Worm (Caenorhabditis elegans) whole organism, late embryonic: ENCODE measurements around the gene Y116A8A.2.

Source experiments
- C08G9.2 ChIP-seq: sonication (generic microtip); optimal IDR thresholded peaks from 2 replicates; lab custom pipeline; 2016; ENCODE audit warnings: mild to moderate bottlenecking, missing genetic modification characterization, moderate library complexity, missing compliant biosample characterization
- C38D4.7 ChIP-seq: fragments of 200-800 bp; sonication (Bioruptor generic); optimal IDR thresholded peaks from 2 replicates; lab custom pipeline; 2018; ENCODE audit warnings: mild to moderate bottlenecking, missing genetic modification characterization, moderate library complexity, missing compliant biosample characterization
- K02D7.2 ChIP-seq: sonication (generic microtip); optimal IDR thresholded peaks from 2 replicates; lab custom pipeline; 2017; ENCODE audit warnings: mild to moderate bottlenecking, missing genetic modification characterization, missing compliant biosample characterization
- K09A11.1 ChIP-seq: sonication (generic microtip); optimal IDR thresholded peaks from 2 replicates; lab custom pipeline; 2017; ENCODE audit warnings: antibody characterized with exemption, mild to moderate bottlenecking, missing genetic modification characterization, missing compliant biosample characterization; ENCODE audit not compliant: insufficient read depth
- T23F11.4 ChIP-seq: fragments of 200-800 bp; sonication (Bioruptor generic); optimal IDR thresholded peaks from 2 replicates; lab custom pipeline; 2018; ENCODE audit warnings: mild to moderate bottlenecking, missing genetic modification characterization, missing compliant biosample characterization
- Y22D7AL.16 ChIP-seq: sonication (generic microtip); optimal IDR thresholded peaks from 2 replicates; lab custom pipeline; 2016; ENCODE audit warnings: missing genetic modification characterization, missing compliant biosample characterization
- ahr-1 ChIP-seq: sonication (generic microtip); optimal IDR thresholded peaks from 2 replicates; lab custom pipeline; 2016; ENCODE audit warnings: missing genetic modification characterization, missing compliant biosample characterization
- ama-1 ChIP-seq: fragments of 150-350 bp; optimal IDR thresholded peaks from 2 replicates; lab custom pipeline; 2014
- ceh-14 ChIP-seq: sonication (generic microtip); optimal IDR thresholded peaks from 2 replicates; lab custom pipeline; 2016; ENCODE audit warnings: missing genotype, missing genetic modification characterization, missing compliant biosample characterization
- ceh-18 ChIP-seq: sonication (generic microtip); optimal IDR thresholded peaks from 2 replicates; lab custom pipeline; 2016; ENCODE audit warnings: missing genetic modification characterization, missing compliant biosample characterization
- ceh-19 ChIP-seq: fragments of 200-800 bp; sonication (Bioruptor generic); optimal IDR thresholded peaks from 2 replicates; lab custom pipeline; 2018; ENCODE audit warnings: mild to moderate bottlenecking, missing genetic modification characterization, missing compliant biosample characterization
- ceh-30 ChIP-seq: fragments of 150-350 bp; optimal IDR thresholded peaks from 2 replicates; lab custom pipeline; 2014; ENCODE audit warnings: missing biosample characterization, missing genetic modification characterization
- ceh-34 ChIP-seq: sonication (generic microtip); optimal IDR thresholded peaks from 2 replicates; lab custom pipeline; 2016; ENCODE audit warnings: mild to moderate bottlenecking, missing genetic modification characterization, missing compliant biosample characterization
- ceh-45 ChIP-seq: fragments of 200-800 bp; sonication (Bioruptor generic); IDR thresholded peaks from 2 replicates; pipeline ENCODE4 v1.3.6; 2022; ENCODE audit warnings: missing genetic modification reagents, missing genetic modification characterization, missing compliant biosample characterization
- ceh-48 ChIP-seq: sonication (generic microtip); optimal IDR thresholded peaks from 2 replicates; lab custom pipeline; 2016; ENCODE audit warnings: missing genetic modification characterization, inconsistent platforms, missing compliant biosample characterization
- ceh-6 ChIP-seq: fragments of 200-800 bp; sonication (Bioruptor generic); optimal IDR thresholded peaks from 2 replicates; lab custom pipeline; 2018; ENCODE audit warnings: mild to moderate bottlenecking, missing genetic modification characterization, missing compliant biosample characterization
- ceh-9 ChIP-seq: sonication (generic microtip); optimal IDR thresholded peaks from 2 replicates; lab custom pipeline; 2016; ENCODE audit warnings: mild to moderate bottlenecking, missing genetic modification characterization, inconsistent platforms, missing compliant biosample characterization
- che-1 ChIP-seq: sonication (generic microtip); optimal IDR thresholded peaks from 2 replicates; lab custom pipeline; 2016; ENCODE audit warnings: mild to moderate bottlenecking, missing genetic modification characterization, missing compliant biosample characterization
- dmd-4 ChIP-seq: sonication (generic microtip); optimal IDR thresholded peaks from 2 replicates; lab custom pipeline; 2016; ENCODE audit warnings: borderline replicate concordance, missing genetic modification characterization, missing compliant biosample characterization
- elt-4 ChIP-seq: sonication (generic microtip); optimal IDR thresholded peaks from 2 replicates; lab custom pipeline; 2016; ENCODE audit warnings: missing genetic modification characterization, missing compliant biosample characterization
- ets-4 ChIP-seq: sonication (generic microtip); optimal IDR thresholded peaks from 2 replicates; lab custom pipeline; 2016; ENCODE audit warnings: missing genetic modification characterization, missing compliant biosample characterization
- fax-1 ChIP-seq: sonication (generic microtip); optimal IDR thresholded peaks from 2 replicates; lab custom pipeline; 2016; ENCODE audit warnings: missing genotype, missing genetic modification characterization, missing compliant biosample characterization
- fkh-6 ChIP-seq: sonication (generic microtip); optimal IDR thresholded peaks from 2 replicates; lab custom pipeline; 2016; ENCODE audit warnings: missing genetic modification characterization, missing compliant biosample characterization
- gmeb-2 ChIP-seq: sonication (generic microtip); optimal IDR thresholded peaks from 2 replicates; lab custom pipeline; 2016; ENCODE audit warnings: missing genetic modification characterization, inconsistent platforms, missing compliant biosample characterization
- hlh-15 ChIP-seq: sonication (generic microtip); optimal IDR thresholded peaks from 2 replicates; lab custom pipeline; 2016; ENCODE audit warnings: missing genetic modification characterization, missing compliant biosample characterization
- hlh-6 ChIP-seq: sonication (generic microtip); optimal IDR thresholded peaks from 2 replicates; lab custom pipeline; 2016; ENCODE audit warnings: missing genotype, missing genetic modification characterization, missing compliant biosample characterization
- hlh-8 ChIP-seq: sonication (generic microtip); optimal IDR thresholded peaks from 2 replicates; lab custom pipeline; 2016; ENCODE audit warnings: missing genotype, missing genetic modification characterization, missing compliant biosample characterization
- lim-6 ChIP-seq: sonication (generic microtip); optimal IDR thresholded peaks from 2 replicates; lab custom pipeline; 2016; ENCODE audit warnings: missing genetic modification characterization, missing compliant biosample characterization
- lin-11 ChIP-seq: fragments of 200-800 bp; sonication (Bioruptor generic); optimal IDR thresholded peaks from 2 replicates; lab custom pipeline; 2018; ENCODE audit warnings: mild to moderate bottlenecking, missing genetic modification characterization, missing compliant biosample characterization
- madf-2 ChIP-seq: sonication (generic microtip); optimal IDR thresholded peaks from 2 replicates; lab custom pipeline; 2017; ENCODE audit warnings: missing genetic modification characterization, missing compliant biosample characterization
- mec-3 ChIP-seq: sonication (generic microtip); optimal IDR thresholded peaks from 2 replicates; lab custom pipeline; 2016; ENCODE audit warnings: borderline replicate concordance, missing genetic modification characterization, missing compliant biosample characterization
- nfya-1 ChIP-seq: sonication (generic microtip); optimal IDR thresholded peaks from 2 replicates; lab custom pipeline; 2017; ENCODE audit warnings: missing genetic modification characterization, mild to moderate bottlenecking, missing compliant biosample characterization, antibody characterized with exemption, moderate library complexity
- nhr-232 ChIP-seq: sonication (generic microtip); optimal IDR thresholded peaks from 2 replicates; lab custom pipeline; 2016; ENCODE audit warnings: missing genetic modification characterization, missing compliant biosample characterization
- npax-4 ChIP-seq: sonication (generic microtip); optimal IDR thresholded peaks from 2 replicates; lab custom pipeline; 2016; ENCODE audit warnings: missing genetic modification characterization, missing compliant biosample characterization
- odd-2 ChIP-seq: sonication (generic microtip); optimal IDR thresholded peaks from 2 replicates; lab custom pipeline; 2017; ENCODE audit warnings: antibody characterized with exemption, mild to moderate bottlenecking, missing genetic modification characterization, missing compliant biosample characterization
- pag-3 ChIP-seq: sonication (generic microtip); optimal IDR thresholded peaks from 2 replicates; lab custom pipeline; 2016; ENCODE audit warnings: missing compliant biosample characterization, missing genetic modification characterization, borderline replicate concordance
- pat-9 ChIP-seq: fragments of 200-800 bp; sonication (Bioruptor generic); optimal IDR thresholded peaks from 2 replicates; lab custom pipeline; 2018; ENCODE audit warnings: mild to moderate bottlenecking, missing genetic modification characterization, moderate library complexity, missing compliant biosample characterization
- pha-2 ChIP-seq: sonication (generic microtip); optimal IDR thresholded peaks from 2 replicates; lab custom pipeline; 2017; ENCODE audit warnings: mild to moderate bottlenecking, missing genetic modification characterization, missing compliant biosample characterization
- pros-1 ChIP-seq: fragments of 150-350 bp; optimal IDR thresholded peaks from 2 replicates; lab custom pipeline; 2014; ENCODE audit warnings: missing biosample characterization, missing genetic modification reagents, missing genetic modification characterization
- ref-2 ChIP-seq: sonication (generic microtip); optimal IDR thresholded peaks from 2 replicates; lab custom pipeline; 2016; ENCODE audit warnings: missing genetic modification characterization, missing compliant biosample characterization
- sdc-2 ChIP-seq: sonication (generic microtip); optimal IDR thresholded peaks from 2 replicates; lab custom pipeline; 2016; ENCODE audit warnings: missing genotype, missing genetic modification characterization, missing compliant biosample characterization
- sox-2 ChIP-seq: fragments of 200-800 bp; sonication (Bioruptor generic); IDR thresholded peaks from 2 replicates; pipeline ENCODE4 v1.3.6; 2022; ENCODE audit warnings: missing genetic modification reagents, missing genetic modification characterization, missing compliant biosample characterization
- syd-9 ChIP-seq: sonication (generic microtip); optimal IDR thresholded peaks from 2 replicates; lab custom pipeline; 2016; ENCODE audit warnings: mild to moderate bottlenecking, missing genetic modification characterization, moderate library complexity, missing compliant biosample characterization
- tbx-7 ChIP-seq: sonication (generic microtip); optimal IDR thresholded peaks from 2 replicates; lab custom pipeline; 2016; ENCODE audit warnings: missing genotype, missing genetic modification characterization, missing compliant biosample characterization
- ttx-3 ChIP-seq: sonication (generic microtip); optimal IDR thresholded peaks from 2 replicates; lab custom pipeline; 2016; ENCODE audit warnings: missing genetic modification reagents, missing genetic modification characterization, missing compliant biosample characterization
- unc-3 ChIP-seq, 2 experiments: fragments of 200-800 bp in 1 of 2; sonication (Bioruptor generic) in 1 of 2; sonication (generic microtip) in 1 of 2; conservative IDR thresholded peaks in 1 of 2; optimal IDR thresholded peaks in 1 of 2; 2 replicates each; pipeline versions ENCODE4 v1.3.6 to Lab custom; 2016 to 2022; ENCODE audit warnings: missing compliant biosample characterization in 2 of 2, missing genetic modification characterization in 2 of 2, missing genetic modification reagents in 1 of 2
- unc-55 ChIP-seq: sonication (generic microtip); optimal IDR thresholded peaks from 2 replicates; lab custom pipeline; 2017; ENCODE audit warnings: missing biosample characterization, missing genetic modification reagents, missing genetic modification characterization
- unc-86 ChIP-seq: sonication (generic microtip); optimal IDR thresholded peaks from 2 replicates; lab custom pipeline; 2016; ENCODE audit warnings: missing genetic modification characterization, missing compliant biosample characterization

The Y116A8A.2 gene

DNA sequence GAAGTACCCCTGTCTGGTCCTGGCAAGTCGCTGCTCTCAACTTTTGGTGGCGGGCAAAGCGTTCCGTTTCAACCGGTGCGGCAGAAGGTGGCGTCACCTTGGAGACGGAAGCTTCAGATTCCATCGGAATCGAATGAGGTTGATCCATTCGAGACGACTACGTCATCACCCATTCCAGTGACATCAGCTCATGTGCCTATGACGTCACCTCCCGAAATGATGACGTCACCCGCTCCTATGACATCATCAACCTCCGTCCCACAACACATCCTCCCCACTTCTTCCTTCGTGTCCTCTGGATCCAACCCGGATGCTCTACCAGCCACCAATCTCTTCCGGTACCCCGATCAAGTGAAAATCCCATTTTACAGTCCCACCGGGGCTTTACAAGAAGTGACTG lies 36.8 kb downstream of the Y116A8A.2 start:
- TF ChIP-seq C08G9.2 (tag; lab: Kevin White, UChicago): no peak
- TF ChIP-seq gmeb-2 (tag; lab: Kevin White, UChicago): no peak
- TF ChIP-seq ama-1 (lab: Kevin White, UChicago): no peak
- TF ChIP-seq sdc-2 (tag; lab: Kevin White, UChicago): no peak
- TF ChIP-seq ceh-34 (tag; lab: Kevin White, UChicago): no peak
- TF ChIP-seq fax-1 (tag; lab: Kevin White, UChicago): no peak
- no peak for TF ChIP-seq tbx-7 (tag; lab: Kevin White, UChicago)
- TF ChIP-seq odd-2 (tag; lab: Kevin White, UChicago): no peak
- TF ChIP-seq ceh-48: no peak

DNA sequence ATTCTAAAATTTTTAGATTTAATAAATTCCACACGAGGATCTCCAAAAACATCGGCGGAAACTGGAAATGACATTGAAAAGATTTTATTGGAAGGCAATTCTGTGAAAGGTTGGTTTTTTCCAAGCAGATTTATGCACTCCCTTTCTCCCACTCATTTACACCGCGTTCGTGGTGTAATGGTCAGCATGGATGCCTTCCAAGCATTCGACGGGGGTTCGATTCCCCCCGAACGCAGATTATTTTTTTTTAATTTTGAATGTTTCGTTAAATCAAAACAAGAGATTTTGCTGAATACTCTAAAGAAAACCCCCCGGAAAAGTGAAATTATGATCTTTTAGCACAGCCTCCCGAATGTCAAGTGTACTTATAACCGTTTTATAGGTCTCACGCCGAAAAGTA lies 37.8 kb downstream of the Y116A8A.2 start:
- TF ChIP-seq fax-1 (tag; lab: Kevin White, UChicago) (peak; percentile 26), ceh-34 (tag; lab: Kevin White, UChicago) (peak; percentile 36), unc-86 (tag; lab: Kevin White, UChicago) (peak; percentile 55), T23F11.4 (peak; percentile 12), ceh-18 (tag; lab: Kevin White, UChicago) (peak; percentile 11), nhr-232 (tag; lab: Kevin White, UChicago) (peak; percentile 62), ceh-14 (tag; lab: Kevin White, UChicago) (peak; percentile 34), hlh-15 (tag; lab: Kevin White, UChicago) (peak; percentile 50), ceh-48 (peak; percentile 49), ceh-9 (tag; lab: Kevin White, UChicago) (no peak), C38D4.7 (GFP tag; lab: Kevin White, UChicago) (peak; percentile 61), pat-9 (tag; lab: Kevin White, UChicago) (peak; percentile 24), elt-4 (tag; lab: Kevin White, UChicago) (no peak), unc-3 (GFP tag; conservative IDR thresholded peaks at IDR 0.05; lab: Robert Waterston, UW) (0 out of 2 replicates have a peak, but pooled peaks have one; percentile 27), unc-3 (tag; optimal IDR thresholded peaks at IDR 0.05; lab: Kevin White, UChicago) (no peak), gmeb-2 (tag; lab: Kevin White, UChicago) (peak; percentile 61), ref-2 (peak; percentile 49), pag-3 (tag; lab: Kevin White, UChicago) (no peak), Y22D7AL.16 (tag; lab: Kevin White, UChicago) (peak; percentile 63), C08G9.2 (tag; lab: Kevin White, UChicago) (peak; percentile 28), ets-4 (no peak), fkh-6 (peak; percentile 57), hlh-6 (tag; lab: Kevin White, UChicago) (no peak), syd-9 (tag; lab: Kevin White, UChicago) (no peak), K02D7.2 (tag; lab: Kevin White, UChicago) (peak; percentile 53), lim-6 (tag; lab: Kevin White, UChicago) (no peak), dmd-4 (tag; lab: Kevin White, UChicago) (peak; percentile 47), ama-1 (lab: Kevin White, UChicago) (no peak), ttx-3 (tag; lab: Kevin White, UChicago) (peak; percentile 53), pha-2 (no peak), unc-55 (GFP tag; lab: Kevin White, UChicago) (no peak), mec-3 (tag; lab: Kevin White, UChicago) (no peak), madf-2 (peak; percentile 10), ceh-6 (GFP tag; lab: Kevin White, UChicago) (peak; percentile 39), che-1 (tag; lab: Kevin White, UChicago) (peak; percentile 53), ceh-30 (tag; lab: Kevin White, UChicago) (no peak), nfya-1 (tag; lab: Kevin White, UChicago) (peak; percentile 8), ceh-19 (GFP tag; lab: Kevin White, UChicago) (peak; percentile 24), odd-2 (tag; lab: Kevin White, UChicago) (no peak), K09A11.1 (tag; lab: Kevin White, UChicago) (peak; percentile 18), pros-1 (tag; lab: Kevin White, UChicago) (no peak), ceh-45 (0 out of 2 replicates have a peak, but pooled peaks have one; percentile 46), lin-11 (tag; lab: Kevin White, UChicago) (peak; percentile 50), ahr-1 (tag; lab: Kevin White, UChicago) (no peak), sox-2 (no peak; the same call in 1 of the 2 replicates), tbx-7 (tag; lab: Kevin White, UChicago) (no peak), npax-4 (peak; percentile 0), hlh-8 (peak; percentile 36)
